Fruit fly (Drosophila melanogaster) whole organism: ENCODE measurements around the gene CG14658.

Experiments
- CG8478 ChIP-seq: fragments of >200 bp; optimal IDR thresholded peaks from 2 replicates; lab custom pipeline; 2018; ENCODE audit warnings: inconsistent platforms
- Dll ChIP-seq: fragments of >200 bp; optimal IDR thresholded peaks from 2 replicates; lab custom pipeline; 2017
- EcR ChIP-seq, 2 experiments: fragments of >200 bp; optimal IDR thresholded peaks; 2 replicates each; lab custom pipeline; 2017; ENCODE audit warnings: missing biosample characterization in 2 of 2, missing genetic modification characterization in 2 of 2, missing genetic modification reagents in 2 of 2
- pan ChIP-seq: fragments of >200 bp; optimal IDR thresholded peaks from 2 replicates; lab custom pipeline; 2017
- psq ChIP-seq: fragments of >200 bp; optimal IDR thresholded peaks from 2 replicates; lab custom pipeline; 2017
- usp ChIP-seq: fragments of >200 bp; optimal IDR thresholded peaks from 2 replicates; lab custom pipeline; 2017; ENCODE audit warnings: missing biosample characterization, missing genetic modification characterization, mixed read lengths

Gene CG14658

dm6 chr3R:4855711-4856110, 25.4 kb upstream of the CG14658 start:
- TF ChIP-seq usp (GFP tag; lab: Kevin White, UChicago) = no peak
- TF ChIP-seq psq (lab: Kevin White, UChicago) = no peak
- TF ChIP-seq CG8478 (lab: Kevin White, UChicago) = no peak
- TF ChIP-seq pan (lab: Kevin White, UChicago) = no peak
- no peak for TF ChIP-seq Dll
- TF ChIP-seq EcR (GFP tag; optimal IDR thresholded peaks at IDR 0.05; lab: Kevin White, UChicago) = no peak

DNA sequence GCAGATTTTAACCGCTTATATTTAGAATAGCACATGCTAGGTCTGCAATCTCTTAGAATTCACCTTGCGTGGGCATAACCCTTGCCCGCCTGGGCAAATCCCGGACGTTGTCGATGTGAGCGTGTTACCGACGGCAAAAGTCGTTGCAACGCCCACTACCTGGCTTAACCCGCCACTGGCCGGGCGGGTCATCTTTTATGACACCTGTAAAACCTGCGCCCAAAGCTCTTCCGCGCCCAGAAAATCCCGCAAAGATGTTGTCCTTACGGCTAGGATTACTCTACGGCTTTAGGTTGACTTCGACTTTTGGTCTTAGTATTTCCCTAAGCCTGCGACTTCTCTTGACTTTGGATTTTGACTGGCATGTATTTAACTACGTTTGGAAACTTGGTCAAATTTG, 23.9 kb upstream of the CG14658 start:
- TF ChIP-seq usp (GFP tag; lab: Kevin White, UChicago) (no peak), pan (lab: Kevin White, UChicago) (no peak), EcR (GFP tag; optimal IDR thresholded peaks at IDR 0.05; lab: Kevin White, UChicago) (no peak), CG8478 (lab: Kevin White, UChicago) (no peak), psq (lab: Kevin White, UChicago) (no peak), Dll (no peak)

DNA sequence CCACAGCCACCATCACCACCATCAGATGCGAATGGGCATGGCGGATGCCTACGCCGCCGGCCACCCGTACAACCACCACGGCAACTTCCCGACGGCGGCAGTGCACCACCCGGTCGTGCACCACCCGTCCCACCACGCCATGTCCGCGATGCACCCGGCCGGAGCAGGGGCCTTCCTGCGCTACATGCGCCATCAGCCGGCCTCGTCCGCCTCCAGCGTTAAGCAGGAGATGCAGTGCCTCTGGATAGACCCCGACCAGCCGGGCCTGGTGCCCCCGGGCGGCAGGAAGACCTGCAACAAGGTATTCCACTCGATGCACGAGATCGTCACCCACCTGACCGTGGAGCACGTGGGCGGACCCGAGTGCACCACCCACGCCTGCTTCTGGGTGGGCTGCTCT, 23.2 kb upstream of the CG14658 start:
- TF ChIP-seq usp (GFP tag; lab: Kevin White, UChicago) (no peak), CG8478 (lab: Kevin White, UChicago) (no peak), EcR (GFP tag; optimal IDR thresholded peaks at IDR 0.05; lab: Kevin White, UChicago) (no peak), psq (lab: Kevin White, UChicago) (no peak), pan (lab: Kevin White, UChicago) (no peak)

DNA sequence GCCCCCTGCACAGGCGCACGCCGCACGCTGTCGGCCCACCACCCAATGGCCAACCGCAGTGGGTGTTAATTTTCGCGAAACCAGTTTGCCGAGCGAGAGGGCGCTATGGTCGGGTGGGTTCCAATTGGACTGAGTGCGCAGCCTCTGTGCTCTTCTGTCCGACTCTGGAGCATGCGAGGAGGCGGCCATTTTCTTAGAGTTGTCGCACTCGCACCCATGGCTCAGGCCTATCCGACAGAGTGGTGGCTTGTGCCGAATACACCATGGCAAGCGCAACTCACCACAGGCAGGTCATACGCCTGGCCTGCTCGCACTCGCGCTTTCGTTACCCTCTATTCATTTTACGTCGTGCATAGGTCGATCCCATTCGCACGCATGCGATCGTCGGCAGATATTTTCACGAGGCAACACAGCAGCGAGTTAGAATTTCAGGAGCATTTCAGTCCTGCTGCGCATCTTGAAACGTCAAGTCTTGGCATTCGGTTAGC, 22.1 kb upstream of the CG14658 start, which contains the start of gene opa:
Gene opa (plus strand): TSS at position 441 of the 488 bp plus-strand sequence.
- TF ChIP-seq EcR (GFP tag; optimal IDR thresholded peaks at IDR 0.05; lab: Kevin White, UChicago) = no peak
- TF ChIP-seq Dll = peak; percentile 65
- peak; percentile 99 for TF ChIP-seq CG8478 (lab: Kevin White, UChicago)

DNA sequence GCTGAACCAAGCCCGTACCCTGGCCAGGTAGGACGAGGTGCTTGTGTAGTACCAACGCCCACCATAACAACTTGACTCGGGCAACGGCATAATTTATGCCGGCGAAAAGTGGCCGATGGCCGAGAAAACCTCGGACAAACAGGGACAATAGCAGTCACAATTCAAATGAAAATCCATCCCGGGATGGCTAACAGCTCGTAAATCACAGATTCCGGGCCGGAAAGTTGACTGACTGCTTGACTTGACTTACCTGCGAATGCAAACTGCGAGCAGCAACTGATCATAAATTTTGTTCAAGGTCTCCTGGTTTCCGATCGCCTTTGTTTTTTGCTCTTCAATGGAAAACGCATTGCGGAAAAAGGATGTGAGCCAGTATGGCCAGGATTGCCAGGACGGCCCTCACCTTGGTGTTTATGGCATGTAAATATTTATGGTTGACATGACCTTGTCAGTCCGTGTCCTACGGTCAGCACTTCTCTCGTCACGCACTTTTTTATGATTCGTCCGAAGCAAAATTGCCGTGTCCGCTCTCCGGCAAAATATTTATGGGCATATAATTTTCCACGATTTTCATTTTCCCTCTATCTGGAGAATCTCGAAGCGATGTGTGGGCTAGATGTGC, 18.8 kb upstream of the CG14658 start:
- no peak for TF ChIP-seq pan (lab: Kevin White, UChicago)
- no peak for TF ChIP-seq EcR (GFP tag; optimal IDR thresholded peaks at IDR 0.05; lab: Kevin White, UChicago)
- TF ChIP-seq CG8478 (lab: Kevin White, UChicago) = no peak
- TF ChIP-seq psq (lab: Kevin White, UChicago) = no peak
- TF ChIP-seq Dll = no peak
- TF ChIP-seq usp (GFP tag; lab: Kevin White, UChicago) = no peak

DNA sequence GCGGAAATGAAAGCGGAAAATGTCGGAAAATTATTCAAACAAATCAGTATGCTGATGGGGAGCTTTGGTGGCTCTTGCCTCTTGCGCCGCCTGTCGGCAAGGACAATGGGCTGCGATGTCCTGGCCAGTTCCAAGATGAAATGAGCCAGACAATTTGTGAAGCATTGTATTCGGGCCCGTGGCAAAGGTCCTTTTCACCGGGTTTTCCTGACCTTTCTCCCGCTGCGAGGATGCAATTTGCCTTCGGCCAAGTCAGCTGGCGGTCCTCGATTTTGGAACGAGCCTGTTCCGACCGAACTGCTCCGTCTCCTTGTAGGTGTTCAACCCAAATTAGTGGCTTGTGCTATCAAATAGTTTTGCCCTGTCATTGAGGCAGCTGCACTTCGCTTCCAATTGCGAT, 17.1 kb upstream of the CG14658 start:
- TF ChIP-seq Dll (no peak), usp (GFP tag; lab: Kevin White, UChicago) (no peak), CG8478 (lab: Kevin White, UChicago) (no peak), EcR (GFP tag; optimal IDR thresholded peaks at IDR 0.05; lab: Kevin White, UChicago) (no peak), psq (lab: Kevin White, UChicago) (no peak), pan (lab: Kevin White, UChicago) (no peak)

dm6 chr3R:4846787-4847186, 16.5 kb upstream of the CG14658 start:
- TF ChIP-seq psq (lab: Kevin White, UChicago) = no peak
- TF ChIP-seq Dll = no peak
- no peak for TF ChIP-seq pan (lab: Kevin White, UChicago)

DNA sequence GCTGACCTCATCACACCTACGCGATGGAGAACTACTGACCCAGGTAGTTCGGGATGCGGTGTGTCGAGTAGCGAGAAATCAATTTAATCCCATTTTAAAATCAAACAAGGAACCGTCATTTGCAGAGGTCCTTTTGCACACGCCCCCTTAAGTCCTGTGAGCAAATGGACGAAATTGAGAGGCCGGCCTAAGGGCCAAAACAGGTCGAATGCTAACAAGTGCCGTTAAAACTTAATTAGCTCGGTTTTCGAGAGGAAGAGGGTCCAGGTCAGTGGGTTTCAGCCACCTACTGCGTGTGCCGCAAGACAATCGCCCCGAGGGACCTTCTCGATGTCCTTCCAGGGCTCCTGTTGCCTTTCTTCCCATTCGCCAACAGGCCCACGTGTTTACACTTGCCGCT, 15.9 kb upstream of the CG14658 start:
- TF ChIP-seq CG8478 (lab: Kevin White, UChicago) = no peak
- TF ChIP-seq EcR (GFP tag; optimal IDR thresholded peaks at IDR 0.05; lab: Kevin White, UChicago) = no peak
- no peak for TF ChIP-seq psq (lab: Kevin White, UChicago)
- no peak for TF ChIP-seq usp (GFP tag; lab: Kevin White, UChicago)
- no peak for TF ChIP-seq Dll
- TF ChIP-seq pan (lab: Kevin White, UChicago) = no peak

DNA sequence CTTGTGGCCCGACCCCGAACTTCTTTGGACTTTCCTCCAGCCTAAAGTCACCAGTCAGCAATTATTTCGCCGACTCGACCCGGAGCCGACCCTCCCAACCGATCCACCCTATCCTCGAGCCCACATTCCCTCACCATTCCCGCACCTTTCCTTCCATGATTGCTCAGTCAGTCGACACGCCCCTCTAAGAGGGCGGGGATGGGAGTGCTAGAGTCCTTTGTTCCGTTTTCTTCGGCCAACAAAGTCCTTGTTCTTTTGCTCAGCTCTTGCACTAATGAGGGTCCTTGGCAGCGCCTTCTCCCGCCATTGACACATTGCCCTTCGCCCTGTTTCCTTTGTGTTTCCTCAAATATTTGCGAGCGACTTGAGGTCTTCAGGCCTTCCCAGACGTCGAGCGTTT, 15.0 kb upstream of the CG14658 start:
- TF ChIP-seq psq (lab: Kevin White, UChicago) = no peak
- no peak for TF ChIP-seq EcR (GFP tag; optimal IDR thresholded peaks at IDR 0.05; lab: Kevin White, UChicago)
- no peak for TF ChIP-seq Dll
- TF ChIP-seq CG8478 (lab: Kevin White, UChicago) = no peak
- no peak for TF ChIP-seq pan (lab: Kevin White, UChicago)

DNA sequence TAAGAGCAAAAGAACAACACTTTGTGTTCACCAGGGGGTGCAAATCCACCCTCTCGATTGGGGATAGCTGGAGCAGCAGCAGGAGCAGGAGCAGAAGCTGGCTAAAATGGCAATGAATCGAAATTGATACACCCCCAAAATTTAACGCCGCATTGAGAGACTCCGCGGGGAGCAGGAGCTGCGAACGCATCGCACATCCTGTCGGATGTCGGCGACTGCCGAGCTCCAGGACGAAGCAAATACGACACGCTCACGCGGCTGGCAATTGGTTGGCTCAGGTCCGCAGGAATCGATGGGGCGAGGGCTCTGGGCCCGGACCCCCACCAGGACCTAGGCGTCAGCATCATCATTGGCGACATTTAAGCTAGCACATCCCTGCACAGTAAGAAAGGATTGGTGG, 12.6 kb upstream of the CG14658 start:
- TF ChIP-seq Dll (peak; percentile 5), usp (GFP tag; lab: Kevin White, UChicago) (no peak)

DNA sequence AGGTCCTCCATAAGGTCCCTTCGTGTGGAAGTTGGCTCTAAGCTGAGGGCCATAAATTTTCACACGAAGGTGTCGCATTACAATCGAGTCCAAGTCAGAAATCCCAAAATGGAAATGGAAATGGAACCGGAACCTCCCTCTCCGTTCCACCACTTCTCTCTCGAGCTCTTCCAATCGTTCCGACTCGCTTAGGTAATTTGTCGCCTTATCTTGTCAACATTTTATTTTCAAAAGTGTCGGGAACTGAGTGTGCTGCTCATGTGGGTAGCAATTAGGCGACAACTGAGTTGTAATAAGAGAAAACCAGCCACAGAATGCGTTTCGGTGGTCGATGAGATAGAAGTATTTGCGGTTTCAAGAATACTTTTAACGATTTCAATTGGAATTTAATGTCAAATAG, 10.4 kb upstream of the CG14658 start:
- TF ChIP-seq EcR (GFP tag; optimal IDR thresholded peaks at IDR 0.05; lab: Kevin White, UChicago) (no peak), CG8478 (lab: Kevin White, UChicago) (no peak), pan (lab: Kevin White, UChicago) (no peak), Dll (no peak), usp (GFP tag; lab: Kevin White, UChicago) (no peak), psq (lab: Kevin White, UChicago) (no peak)

DNA sequence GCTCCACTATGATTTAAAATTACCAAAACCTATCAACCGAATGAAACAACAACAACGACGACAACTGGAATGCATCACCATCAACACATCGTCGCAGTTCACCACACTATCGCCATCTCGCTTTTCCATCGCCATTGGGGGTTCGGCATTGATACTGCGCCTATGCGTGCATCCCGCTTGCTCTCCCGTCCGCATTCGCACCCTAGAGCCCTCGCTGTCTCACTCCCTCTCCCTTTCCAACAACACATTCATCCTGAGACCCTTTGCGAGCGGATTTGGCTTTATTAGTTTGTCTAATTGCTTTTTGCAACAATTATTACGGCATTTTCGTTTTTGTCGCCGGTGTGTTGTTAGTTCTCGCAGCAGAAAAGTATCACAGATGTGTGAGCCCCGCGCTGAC, 5.0 kb upstream of the CG14658 start:
- TF ChIP-seq Dll = no peak
- TF ChIP-seq CG8478 (lab: Kevin White, UChicago) = peak; percentile 88

DNA sequence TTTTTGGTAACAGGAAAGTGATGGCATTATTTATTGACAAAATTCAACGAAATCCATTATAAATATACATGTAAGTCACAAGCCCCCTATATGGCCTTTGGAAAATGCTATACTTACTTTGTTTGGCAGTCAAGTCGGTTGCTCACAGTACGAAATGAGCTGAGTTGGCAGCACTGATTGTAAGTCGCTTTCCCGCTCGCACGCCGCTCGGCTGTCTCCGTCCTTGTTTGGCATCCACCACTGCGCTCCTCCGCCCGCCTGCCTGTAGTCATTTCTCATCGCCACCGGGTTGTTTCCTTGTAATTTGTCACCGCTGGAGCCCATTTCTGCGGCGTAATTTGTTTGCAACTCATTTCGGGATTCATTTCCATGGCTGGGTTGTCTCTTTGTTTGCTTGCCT, 3.3 kb upstream of the CG14658 start:
- no peak for TF ChIP-seq CG8478 (lab: Kevin White, UChicago)
- no peak for TF ChIP-seq psq (lab: Kevin White, UChicago)
- TF ChIP-seq EcR (GFP tag; optimal IDR thresholded peaks at IDR 0.05; lab: Kevin White, UChicago) = no peak
